Worm (Caenorhabditis elegans) whole organism, L1 larva: Measurements from ENCODE around the gene W03A5.1.

ENCODE experiments used
- ces-1 ChIP-seq: fragments of 150-350 bp; optimal IDR thresholded peaks from 2 replicates; lab custom pipeline; 2014; ENCODE audit warnings: missing biosample characterization, missing genetic modification reagents, missing genetic modification characterization
- nhr-237 ChIP-seq: fragments of 150-350 bp; optimal IDR thresholded peaks from 2 replicates; lab custom pipeline; 2014; ENCODE audit warnings: missing biosample characterization, missing genetic modification characterization

ce11 chrIII:5436306-5436705, 28.6 kb downstream of the W03A5.1 start:
- TF ChIP-seq ces-1 (GFP tag; lab: Kevin White, UChicago) (no peak), nhr-237 (no peak)
